Worm (Caenorhabditis elegans): Measurements from ENCODE around the gene nhr-106.

DNA sequence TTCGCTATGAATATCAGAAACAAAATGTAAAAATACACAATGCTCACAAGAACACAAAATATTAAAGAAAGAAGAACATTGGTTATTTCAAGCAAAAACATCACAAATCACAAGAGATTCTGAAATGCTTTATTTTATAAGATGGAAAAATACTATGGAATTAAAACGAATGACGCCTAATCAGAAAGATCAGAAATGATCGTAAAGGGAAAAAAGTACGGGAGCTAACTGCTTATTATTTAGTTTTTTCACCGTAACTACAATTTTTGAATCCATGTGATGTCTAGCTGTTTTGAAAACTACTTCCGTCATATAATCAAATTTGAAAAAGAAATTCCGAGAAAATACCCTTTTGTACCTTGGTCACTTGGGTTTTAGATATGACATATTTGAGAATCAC, 21.0 kb upstream of the nhr-106 start, which contains the start of gene srbc-57:
- TF ChIP-seq nhr-76 (tag; optimal IDR thresholded peaks at IDR 0.05) (no peak), vab-15 (tag; optimal IDR thresholded peaks at IDR 0.05) (no peak), ceh-82 (tag; optimal IDR thresholded peaks at IDR 0.05) (no peak), lin-14 (GFP tag; optimal IDR thresholded peaks at IDR 0.05) (no peak), unc-130 (tag; optimal IDR thresholded peaks at IDR 0.05) (no peak), ama-1 (optimal IDR thresholded peaks at IDR 0.05) (no peak), unc-62 (GFP tag; optimal IDR thresholded peaks at IDR 0.05) (no peak), nhr-20 (tag; optimal IDR thresholded peaks at IDR 0.05) (no peak), elt-2 (tag; optimal IDR thresholded peaks at IDR 0.05) (no peak), lin-39 (tag; optimal IDR thresholded peaks at IDR 0.05) (no peak), ceh-88 (GFP tag; IDR thresholded peaks at IDR 0.05) (no peak)

Measured in whole organism, L1 larva.